Fruit fly (Drosophila melanogaster): ENCODE measurements around the gene CG32333.

CG32333 gene

dm6 chr3L:1295693-1296092 lies 19.9 kb downstream of the CG32333 start, which contains the start of gene Rabex-5 (continued):
- no peak for TF ChIP-seq Eip75B (GFP tag; optimal IDR thresholded peaks at IDR 0.05)
- no peak for TF ChIP-seq dsx (GFP tag; optimal IDR thresholded peaks at IDR 0.05; ENCODE audit: poor library complexity, severe bottlenecking)
- no peak for TF ChIP-seq Gug (GFP tag; IDR thresholded peaks at IDR 0.05)
- no peak for TF ChIP-seq CG3919 (GFP tag; optimal IDR thresholded peaks at IDR 0.05)
- TF ChIP-seq Blimp-1 (GFP tag; optimal IDR thresholded peaks at IDR 0.05), result no peak
- no peak for TF ChIP-seq Met (GFP tag; optimal IDR thresholded peaks at IDR 0.05)
- TF ChIP-seq pdm3 (GFP tag; optimal IDR thresholded peaks at IDR 0.05), result no peak
- TF ChIP-seq vri (GFP tag; optimal IDR thresholded peaks at IDR 0.05), result no peak
- no peak for TF ChIP-seq CG8319 (GFP tag; optimal IDR thresholded peaks at IDR 0.05)

DNA sequence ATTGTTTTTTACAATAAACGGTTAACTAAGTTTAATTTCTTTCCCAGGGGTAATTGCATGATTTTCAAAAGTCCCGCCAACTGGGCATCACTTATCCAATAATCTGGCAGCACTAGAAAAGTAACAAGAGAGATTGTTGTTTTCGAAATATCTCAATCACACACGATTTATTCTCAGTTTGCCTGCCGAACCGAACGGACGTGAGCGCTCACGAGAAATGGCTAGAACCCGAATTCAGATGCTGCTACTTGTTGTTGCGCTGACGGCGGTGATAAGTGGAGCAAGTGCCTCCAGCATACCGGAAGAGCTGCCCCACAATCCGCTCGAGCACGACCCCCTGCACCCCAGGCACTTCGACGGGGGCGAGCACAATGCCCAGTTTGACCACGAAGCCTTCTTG lies 22.8 kb downstream of the CG32333 start, which contains the start of gene scf:
TSS of gene scf (plus strand) at position 164 of the 400 bp plus-strand sequence.
- TF ChIP-seq CG7368 (GFP tag; optimal IDR thresholded peaks at IDR 0.05) (no peak), Smox (GFP tag; optimal IDR thresholded peaks at IDR 0.05) (no peak), CG1621 (tag; optimal IDR thresholded peaks at IDR 0.05) (peak; percentile 38), dac (GFP tag; optimal IDR thresholded peaks at IDR 0.05) (no peak), CG3032 (tag; optimal IDR thresholded peaks at IDR 0.05) (no peak), topi (GFP tag; optimal IDR thresholded peaks at IDR 0.05) (peak; percentile 8), Blimp-1 (GFP tag; optimal IDR thresholded peaks at IDR 0.05) (no peak), Sox14 (GFP tag; optimal IDR thresholded peaks at IDR 0.05) (peak; percentile 4), svp (GFP tag) (peak; percentile 90), Sox102F (GFP tag; optimal IDR thresholded peaks at IDR 0.05) (no peak), esn (GFP tag; optimal IDR thresholded peaks at IDR 0.05) (peak; percentile 16), Eip78C (GFP tag) (no peak), Met (GFP tag; optimal IDR thresholded peaks at IDR 0.05) (no peak), CG6808 (GFP tag; optimal IDR thresholded peaks at IDR 0.05) (peak; percentile 100), CG32006 (GFP tag; optimal IDR thresholded peaks at IDR 0.05) (no peak), CG31627 (GFP tag; optimal IDR thresholded peaks at IDR 0.05) (no peak), eg (GFP tag; IDR thresholded peaks at IDR 0.05) (peak; percentile 38; the same call in 1 of the 3 replicates)

- TF ChIP-seq fd59A (GFP tag; optimal IDR thresholded peaks at IDR 0.05) (no peak), CG11762 (GFP tag; optimal IDR thresholded peaks at IDR 0.05; ENCODE audit: insufficient read depth) (peak; percentile 37), CG10669 (GFP tag; optimal IDR thresholded peaks at IDR 0.05) (no peak), svp (GFP tag) (peak; percentile 90), dsx (GFP tag; optimal IDR thresholded peaks at IDR 0.05; ENCODE audit: poor library complexity, severe bottlenecking) (peak; percentile 62), eg (GFP tag; IDR thresholded peaks at IDR 0.05) (peak; percentile 68; the same call in 2 of the 3 replicates), pdm3 (GFP tag; optimal IDR thresholded peaks at IDR 0.05) (no peak), CG6792 (GFP tag; optimal IDR thresholded peaks at IDR 0.05) (peak; percentile 65), CG16779 (tag; optimal IDR thresholded peaks at IDR 0.05) (no peak), CG3032 (tag; optimal IDR thresholded peaks at IDR 0.05) (peak; percentile 58), Ets96B (tag; optimal IDR thresholded peaks at IDR 0.05) (peak; percentile 67), CG8319 (GFP tag; optimal IDR thresholded peaks at IDR 0.05) (peak; percentile 6), Sox102F (GFP tag; optimal IDR thresholded peaks at IDR 0.05) (no peak), CG8119 (GFP tag; IDR thresholded peaks at IDR 0.05) (peak; percentile 61), CG6808 (GFP tag; optimal IDR thresholded peaks at IDR 0.05) (peak; percentile 66), CG9139 (GFP tag; optimal IDR thresholded peaks at IDR 0.05) (no peak), Met (GFP tag; optimal IDR thresholded peaks at IDR 0.05) (no peak), vri (GFP tag; optimal IDR thresholded peaks at IDR 0.05) (peak; percentile 32), Gug (GFP tag; IDR thresholded peaks at IDR 0.05) (peak; percentile 43; the same call in 1 of the 2 replicates), CG6276 (GFP tag; optimal IDR thresholded peaks at IDR 0.05) (no peak), Hr4 (GFP tag; optimal IDR thresholded peaks at IDR 0.05) (no peak), Eip75B (GFP tag; optimal IDR thresholded peaks at IDR 0.05) (no peak), CG15336 (GFP tag; IDR thresholded peaks at IDR 0.05) (peak; percentile 70), topi (GFP tag; optimal IDR thresholded peaks at IDR 0.05) (peak; percentile 68), Eip93F (GFP tag; optimal IDR thresholded peaks at IDR 0.05) (peak; percentile 43), CG6163 (GFP tag; IDR thresholded peaks at IDR 0.05) (peak; percentile 40; the same call in 1 of the 3 replicates), achi (GFP tag; optimal IDR thresholded peaks at IDR 0.05) (no peak), CG31627 (GFP tag; optimal IDR thresholded peaks at IDR 0.05) (peak; percentile 58), OdsH (GFP tag; optimal IDR thresholded peaks at IDR 0.05) (no peak), cyc (GFP tag; optimal IDR thresholded peaks at IDR 0.05) (peak; percentile 50), fkh (GFP tag; optimal IDR thresholded peaks at IDR 0.05) (no peak), CG4318 (GFP tag; optimal IDR thresholded peaks at IDR 0.05) (no peak), CG34406 (GFP tag; optimal IDR thresholded peaks at IDR 0.05) (peak; percentile 68), Hr38 (GFP tag; optimal IDR thresholded peaks at IDR 0.05) (no peak), CG11294 (GFP tag; IDR thresholded peaks at IDR 0.05) (peak; percentile 26; the same call in 1 of the 2 replicates), Smox (GFP tag; optimal IDR thresholded peaks at IDR 0.05) (no peak), esn (GFP tag; optimal IDR thresholded peaks at IDR 0.05) (peak; percentile 82)
Observed at dm6 chr3L:1300076-1300635, 24.4 kb downstream of the CG32333 start.
